Worm (Caenorhabditis elegans) whole organism, midembryonic: ENCODE results near the gene zer-1.

Experiments
- T22C8.4 ChIP-seq: fragments of 200-800 bp; sonication (Bioruptor generic); IDR thresholded peaks from 2 replicates; pipeline ENCODE4 v1.3.6; 2022; ENCODE audit warnings: missing genetic modification characterization, missing compliant biosample characterization
- cog-1 ChIP-seq: sonication (generic microtip); optimal IDR thresholded peaks from 2 replicates; lab custom pipeline; 2016; ENCODE audit warnings: missing genetic modification characterization, missing compliant biosample characterization
- flt-1 ChIP-seq: fragments of 200-800 bp; sonication (Bioruptor generic); IDR thresholded peaks from 2 replicates; pipeline ENCODE4 v1.3.6; 2022; ENCODE audit warnings: missing genetic modification characterization, missing compliant biosample characterization
- klf-2 ChIP-seq: fragments of 200-800 bp; sonication (Bioruptor generic); conservative IDR thresholded peaks from 2 replicates; pipeline ENCODE4 v1.3.6; 2022; ENCODE audit warnings: missing genetic modification reagents, missing genetic modification characterization, missing compliant biosample characterization
- med-1 ChIP-seq: sonication (generic microtip); optimal IDR thresholded peaks from 2 replicates; lab custom pipeline; 2017; ENCODE audit warnings: missing genetic modification characterization, mild to moderate bottlenecking, missing compliant biosample characterization, antibody characterized with exemption, missing genetic modification reagents; ENCODE audit not compliant: insufficient read depth
- ref-1 ChIP-seq: fragments of 200-800 bp; sonication (Bioruptor generic); conservative IDR thresholded peaks from 2 replicates; pipeline ENCODE4 v1.3.6; 2022; ENCODE audit warnings: missing genetic modification reagents, missing genetic modification characterization, missing compliant biosample characterization
- tab-1 ChIP-seq: fragments of 200-800 bp; sonication (Bioruptor generic); IDR thresholded peaks from 2 replicates; pipeline ENCODE4 v1.3.6; 2022; ENCODE audit warnings: missing genetic modification characterization, missing compliant biosample characterization
- ztf-23 ChIP-seq: fragments of 200-800 bp; sonication (Bioruptor generic); IDR thresholded peaks from 2 replicates; pipeline ENCODE4 v1.3.6; 2022; ENCODE audit warnings: missing genetic modification reagents, missing genetic modification characterization, missing compliant biosample characterization
- ztf-29 ChIP-seq: fragments of 200-800 bp; sonication (Bioruptor generic); IDR thresholded peaks from 2 replicates; pipeline ENCODE4 v1.3.6; 2022; ENCODE audit warnings: missing genetic modification reagents, missing genetic modification characterization, missing compliant biosample characterization

- TF ChIP-seq ref-1 (GFP tag; lab: Robert Waterston, UW) (no peak), T22C8.4 (GFP tag; lab: Robert Waterston, UW) (no peak), flt-1 (GFP tag; lab: Robert Waterston, UW) (no peak), cog-1 (tag; lab: Kevin White, UChicago) (no peak), ztf-29 (no peak), med-1 (GFP tag; lab: Kevin White, UChicago) (no peak), ztf-23 (GFP tag; lab: Robert Waterston, UW) (no peak), klf-2 (GFP tag; lab: Robert Waterston, UW) (no peak), tab-1 (no peak)
Measured at ce11 chrIII:856260-856659, 30.3 kb downstream of the zer-1 start, which contains the start of gene K02F3.12.
